Worm (Caenorhabditis elegans) whole organism, L4/young adult: ENCODE data around the gene fbxc-43.

Experiments
- W03F9.2 ChIP-seq: fragments of 150-350 bp; optimal IDR thresholded peaks from 2 replicates; lab custom pipeline; 2014; ENCODE audit warnings: missing biosample characterization, missing genetic modification characterization
- dao-5 ChIP-seq: sonication (generic microtip); optimal IDR thresholded peaks from 2 replicates; lab custom pipeline; 2016; ENCODE audit warnings: missing genotype, missing genetic modification characterization, moderate library complexity, missing compliant biosample characterization
- him-1 ChIP-seq: sonication (generic microtip); optimal IDR thresholded peaks from 2 replicates; lab custom pipeline; 2016; ENCODE audit warnings: missing genotype, missing genetic modification reagents, missing genetic modification characterization, missing compliant biosample characterization

fbxc-43 gene

ce11 chrII:4235959-4236358, at the start of gene fbxc-43:
Gene fbxc-43, minus strand, starts transcription at chrII:4235996.
- no peak for TF ChIP-seq him-1 (tag; lab: Kevin White, UChicago)
- TF ChIP-seq dao-5 (tag; lab: Kevin White, UChicago): no peak
- no peak for TF ChIP-seq W03F9.2 (tag; lab: Kevin White, UChicago)

- TF ChIP-seq dao-5 (tag; lab: Kevin White, UChicago) (no peak), W03F9.2 (tag; lab: Kevin White, UChicago) (no peak), him-1 (tag; lab: Kevin White, UChicago) (no peak)
These were observed 48.8 kb upstream of the fbxc-43 start for ce11 chrII:4284305-4285193.

- TF ChIP-seq dao-5 (tag; lab: Kevin White, UChicago) (no peak), W03F9.2 (tag; lab: Kevin White, UChicago) (no peak), him-1 (tag; lab: Kevin White, UChicago) (no peak)
These were observed 45.9 kb upstream of the fbxc-43 start, which contains the start of gene C01F1.5 for ce11 chrII:4281743-4282142. Gene C01F1.5, minus strand, starts transcription at chrII:4281845.

ce11 chrII:4277639-4278038, 41.8 kb upstream of the fbxc-43 start:
- no peak for TF ChIP-seq dao-5 (tag; lab: Kevin White, UChicago)
- TF ChIP-seq W03F9.2 (tag; lab: Kevin White, UChicago): no peak
- TF ChIP-seq him-1 (tag; lab: Kevin White, UChicago): no peak

ce11 chrII:4276924-4277323, 41.1 kb upstream of the fbxc-43 start:
- no peak for TF ChIP-seq him-1 (tag; lab: Kevin White, UChicago)

- TF ChIP-seq dao-5 (tag; lab: Kevin White, UChicago): no peak
- TF ChIP-seq him-1 (tag; lab: Kevin White, UChicago): no peak
These were observed 39.9 kb upstream of the fbxc-43 start, which contains the start of gene npr-42 for ce11 chrII:4275637-4276252. Gene npr-42, plus strand, starts transcription at chrII:4276202.

- TF ChIP-seq W03F9.2 (tag; lab: Kevin White, UChicago) (no peak), him-1 (tag; lab: Kevin White, UChicago) (no peak), dao-5 (tag; lab: Kevin White, UChicago) (no peak)
These were observed 31.9 kb upstream of the fbxc-43 start for ce11 chrII:4267711-4268110.

- TF ChIP-seq him-1 (tag; lab: Kevin White, UChicago) (no peak), W03F9.2 (tag; lab: Kevin White, UChicago) (no peak), dao-5 (tag; lab: Kevin White, UChicago) (no peak)
These were observed 22.9 kb upstream of the fbxc-43 start, which contains the start of gene clec-135 for ce11 chrII:4258683-4259082. Gene clec-135, minus strand, starts transcription at chrII:4258783.

- no peak for TF ChIP-seq W03F9.2 (tag; lab: Kevin White, UChicago)
- TF ChIP-seq him-1 (tag; lab: Kevin White, UChicago): no peak
- no peak for TF ChIP-seq dao-5 (tag; lab: Kevin White, UChicago)
These were observed 20.8 kb upstream of the fbxc-43 start, which contains the start of gene C16A11.7 for ce11 chrII:4256541-4257001. Gene C16A11.7, minus strand, starts transcription at chrII:4256951.

- TF ChIP-seq him-1 (tag; lab: Kevin White, UChicago) (no peak), W03F9.2 (tag; lab: Kevin White, UChicago) (no peak), dao-5 (tag; lab: Kevin White, UChicago) (no peak)
These were observed 11.1 kb upstream of the fbxc-43 start, which contains the start of gene gpa-11 for ce11 chrII:4246897-4247296. Gene gpa-11, plus strand, starts transcription at chrII:4247197.

- TF ChIP-seq dao-5 (tag; lab: Kevin White, UChicago) (no peak), him-1 (tag; lab: Kevin White, UChicago) (no peak), W03F9.2 (tag; lab: Kevin White, UChicago) (no peak)
These were observed 9.2 kb upstream of the fbxc-43 start for ce11 chrII:4244959-4245358.

ce11 chrII:4238963-4239362, 3.2 kb upstream of the fbxc-43 start:
- TF ChIP-seq him-1 (tag; lab: Kevin White, UChicago) (no peak), dao-5 (tag; lab: Kevin White, UChicago) (no peak), W03F9.2 (tag; lab: Kevin White, UChicago) (no peak)

ce11 chrII:4237701-4238214, 2.0 kb upstream of the fbxc-43 start, which contains the start of the genes fbxc-44 and C16A11.2:
Gene fbxc-44, minus strand, starts transcription at chrII:4237751.
Gene C16A11.2, plus strand, starts transcription at chrII:4238203.
- TF ChIP-seq dao-5 (tag; lab: Kevin White, UChicago): no peak
- peak; percentile 36 for TF ChIP-seq W03F9.2 (tag; lab: Kevin White, UChicago)
- TF ChIP-seq him-1 (tag; lab: Kevin White, UChicago): no peak
